Fruit fly (Drosophila melanogaster) whole organism, embryonic: ENCODE measurements around the gene Nab2.
A peak's percentile ranks its signal among the peaks of the same experiment; 100 is the strongest.

ENCODE experiments used
- Awh ChIP-seq: fragments of 200-800 bp; sonication (Bioruptor generic); IDR thresholded peaks from 2 replicates; pipeline ENCODE4, ENCODE4 v1.3.6; 2022; ENCODE audit warnings: missing biosample characterization, missing genetic modification characterization
- BEAF-32 ChIP-seq: fragments of 200-800 bp; sonication (Bioruptor generic); optimal IDR thresholded peaks from 3 replicates; lab custom pipeline; 2017; ENCODE audit warnings: missing biosample characterization, missing genetic modification characterization, mild to moderate bottlenecking, moderate library complexity, missing genetic modification reagents
- BtbVII ChIP-seq: fragments of 200-800 bp; sonication (Bioruptor generic); optimal IDR thresholded peaks from 3 replicates; lab custom pipeline; 2017; ENCODE audit warnings: missing biosample characterization, mild to moderate bottlenecking, missing genetic modification characterization
- CG10431 ChIP-seq: fragments of 200-800 bp; sonication (Bioruptor generic); optimal IDR thresholded peaks from 3 replicates; lab custom pipeline; 2018; ENCODE audit warnings: missing biosample characterization, mild to moderate bottlenecking, missing genetic modification characterization
- CG13424 ChIP-seq: fragments of 200-800 bp; sonication (Bioruptor generic); optimal IDR thresholded peaks from 2 replicates; lab custom pipeline; 2019; ENCODE audit warnings: missing biosample characterization, mild to moderate bottlenecking, missing genetic modification characterization, moderate library complexity
- CG13775 ChIP-seq: fragments of 200-800 bp; sonication (Bioruptor generic); optimal IDR thresholded peaks from 3 replicates; lab custom pipeline; 2017; ENCODE audit warnings: missing biosample characterization, mild to moderate bottlenecking, missing genetic modification characterization
- CG14710 ChIP-seq: fragments of 200-800 bp; sonication (Bioruptor generic); optimal IDR thresholded peaks from 3 replicates; lab custom pipeline; 2019; ENCODE audit warnings: missing biosample characterization, mild to moderate bottlenecking, missing genetic modification characterization, moderate library complexity
- CG15011 ChIP-seq: fragments of 200-800 bp; sonication (Bioruptor generic); optimal IDR thresholded peaks from 3 replicates; lab custom pipeline; 2018; ENCODE audit warnings: missing biosample characterization, mild to moderate bottlenecking, missing genetic modification characterization
- CG1647 ChIP-seq: fragments of 200-800 bp; sonication (Bioruptor generic); optimal IDR thresholded peaks from 3 replicates; lab custom pipeline; 2016; ENCODE audit warnings: missing biosample characterization, missing genetic modification characterization
- CG17359 ChIP-seq: fragments of 200-800 bp; sonication (Bioruptor generic); optimal IDR thresholded peaks from 3 replicates; lab custom pipeline; 2018; ENCODE audit warnings: missing biosample characterization, mild to moderate bottlenecking, missing genetic modification characterization, moderate library complexity
- CG18599 ChIP-seq: fragments of 200-800 bp; sonication (Bioruptor generic); optimal IDR thresholded peaks from 3 replicates; lab custom pipeline; 2017; ENCODE audit warnings: missing biosample characterization, missing genetic modification characterization, mild to moderate bottlenecking, moderate library complexity, missing genetic modification reagents
- CG2116 ChIP-seq: fragments of 200-800 bp; sonication (Bioruptor generic); optimal IDR thresholded peaks from 3 replicates; lab custom pipeline; 2018; ENCODE audit warnings: missing biosample characterization, mild to moderate bottlenecking, missing genetic modification characterization
- CG2199 ChIP-seq: fragments of 200-800 bp; sonication (Bioruptor generic); IDR thresholded peaks from 3 replicates; pipeline ENCODE4 v1.3.6; 2022; ENCODE audit warnings: missing biosample characterization, missing genetic modification characterization
- CG2889 ChIP-seq: fragments of 200-800 bp; sonication (Bioruptor generic); IDR thresholded peaks from 3 replicates; pipeline ENCODE4 v1.3.6; 2022; ENCODE audit warnings: missing biosample characterization, missing genetic modification characterization
- CG31441 ChIP-seq: fragments of 200-800 bp; sonication (Bioruptor generic); IDR thresholded peaks from 2 replicates; pipeline ENCODE4 v1.3.6; 2022; ENCODE audit warnings: missing biosample characterization, missing genetic modification characterization
- CG32772 ChIP-seq: fragments of 200-800 bp; sonication (Bioruptor generic); IDR thresholded peaks from 2 replicates; pipeline ENCODE4 v1.3.6; 2022; ENCODE audit warnings: missing biosample characterization, missing genetic modification characterization
- CG4730 ChIP-seq: fragments of 200-800 bp; sonication (Bioruptor generic); IDR thresholded peaks from 2 replicates; pipeline ENCODE4 v1.3.6; 2022; ENCODE audit warnings: missing biosample characterization, missing genetic modification characterization
- CG5245 ChIP-seq: fragments of 200-800 bp; sonication (Bioruptor generic); optimal IDR thresholded peaks from 3 replicates; lab custom pipeline; 2016; ENCODE audit warnings: missing biosample characterization, missing genetic modification characterization
- CG6175 ChIP-seq: fragments of 200-800 bp; sonication (Bioruptor generic); IDR thresholded peaks from 3 replicates; pipeline ENCODE4 v1.3.6; 2022; ENCODE audit warnings: missing biosample characterization, missing genetic modification characterization
- Dfd ChIP-seq, 2 experiments: fragments of >200 bp; optimal IDR thresholded peaks; 2 replicates each; lab custom pipeline; 2017; ENCODE audit warnings: missing biosample characterization in 2 of 2, missing genetic modification characterization in 2 of 2
- HLHmδ ChIP-seq: fragments of 200-800 bp; sonication (Bioruptor generic); optimal IDR thresholded peaks from 2 replicates; lab custom pipeline; 2018; ENCODE audit warnings: missing biosample characterization, mild to moderate bottlenecking, missing genetic modification characterization, moderate library complexity
- HmgD ChIP-seq: fragments of 200-800 bp; sonication (Bioruptor generic); optimal IDR thresholded peaks from 3 replicates; lab custom pipeline; 2016; ENCODE audit warnings: missing biosample characterization, missing genetic modification characterization
- Hr78 ChIP-seq, 2 experiments: fragments of 200-800 bp in 1 of 2; fragments of >200 bp in 1 of 2; sonication (Bioruptor generic) in 1 of 2; optimal IDR thresholded peaks; 2 replicates each; lab custom pipeline; 2017 to 2019; ENCODE audit warnings: missing biosample characterization in 2 of 2, missing genetic modification characterization in 2 of 2, mild to moderate bottlenecking in 1 of 2, moderate library complexity in 1 of 2
- Kr ChIP-seq: fragments of 200-800 bp; sonication (Bioruptor generic); optimal IDR thresholded peaks from 2 replicates; lab custom pipeline; 2017; ENCODE audit warnings: missing biosample characterization, mild to moderate bottlenecking, missing genetic modification characterization
- Med ChIP-seq: fragments of 200-800 bp; sonication (Bioruptor generic); peaks from one replicate; lab custom pipeline; 2016; ENCODE audit warnings: missing biosample characterization, missing genetic modification characterization, mild to moderate bottlenecking, inconsistent platforms, moderate library complexity
- NfI ChIP-seq: fragments of 200-800 bp; sonication (Bioruptor generic); optimal IDR thresholded peaks from 3 replicates; lab custom pipeline; 2018; ENCODE audit warnings: missing biosample characterization, mild to moderate bottlenecking, missing genetic modification characterization, moderate library complexity
- Oli ChIP-seq: fragments of 200-800 bp; sonication (Bioruptor generic); optimal IDR thresholded peaks from 2 replicates; lab custom pipeline; 2018; ENCODE audit warnings: missing biosample characterization, mild to moderate bottlenecking, missing genetic modification characterization, moderate library complexity
- Rfx ChIP-seq: fragments of 200-800 bp; sonication (Bioruptor generic); IDR thresholded peaks from 2 replicates; pipeline ENCODE4 v1.3.6; 2022; ENCODE audit warnings: missing biosample characterization, missing genetic modification characterization
- Sin3A ChIP-seq: fragments of >200 bp; optimal IDR thresholded peaks from 2 replicates; lab custom pipeline; 2018
- Six4 ChIP-seq: fragments of 200-800 bp; sonication (Bioruptor generic); optimal IDR thresholded peaks from 2 replicates; lab custom pipeline; 2016; ENCODE audit warnings: missing biosample characterization, missing genetic modification characterization
- Sox102F ChIP-seq: fragments of 200-800 bp; sonication (Bioruptor generic); optimal IDR thresholded peaks from 2 replicates; lab custom pipeline; 2018; ENCODE audit warnings: missing biosample characterization, mild to moderate bottlenecking, missing genetic modification characterization, moderate library complexity
- Stat92E ChIP-seq, 3 experiments: fragments of >200 bp in 2 of 3; fragments of 200-800 bp in 1 of 3; sonication (Bioruptor generic) in 1 of 3; optimal IDR thresholded peaks; 2 replicates each; lab custom pipeline; 2017 to 2019; ENCODE audit warnings: missing biosample characterization in 3 of 3, missing genetic modification characterization in 3 of 3, mild to moderate bottlenecking in 1 of 3, moderate library complexity in 1 of 3
- Tbp ChIP-seq: fragments of >200 bp; optimal IDR thresholded peaks from 2 replicates; lab custom pipeline; 2018; ENCODE audit warnings: missing biosample characterization, missing genetic modification characterization
- YL-1 ChIP-seq: fragments of 200-800 bp; sonication (Bioruptor generic); optimal IDR thresholded peaks from 3 replicates; lab custom pipeline; 2017; ENCODE audit warnings: missing biosample characterization, mild to moderate bottlenecking, missing genetic modification characterization
- bbx ChIP-seq: fragments of 200-800 bp; sonication (Bioruptor generic); IDR thresholded peaks from 2 replicates; pipeline ENCODE4 v1.3.6; 2022; ENCODE audit warnings: missing biosample characterization, missing genetic modification characterization; ENCODE audit not compliant: partially characterized antibody
- bigmax ChIP-seq: fragments of 200-800 bp; sonication (Bioruptor generic); optimal IDR thresholded peaks from 2 replicates; lab custom pipeline; 2018; ENCODE audit warnings: missing biosample characterization, mild to moderate bottlenecking, missing genetic modification characterization
- chm ChIP-seq: fragments of 200-800 bp; sonication (Bioruptor generic); IDR thresholded peaks from 2 replicates; pipeline ENCODE4 v1.3.6; 2022; ENCODE audit warnings: missing biosample characterization, missing genetic modification characterization
- crc ChIP-seq: fragments of 200-800 bp; sonication (Bioruptor generic); optimal IDR thresholded peaks from 2 replicates; lab custom pipeline; 2016; ENCODE audit warnings: missing biosample characterization, missing genetic modification characterization
- emc ChIP-seq: fragments of 200-800 bp; sonication (Bioruptor generic); optimal IDR thresholded peaks from 2 replicates; lab custom pipeline; 2016; ENCODE audit warnings: missing biosample characterization, missing genetic modification characterization
- exex ChIP-seq: fragments of 200-800 bp; sonication (Bioruptor generic); optimal IDR thresholded peaks from 4 replicates; lab custom pipeline; 2018; ENCODE audit warnings: missing biosample characterization, mild to moderate bottlenecking, missing genetic modification characterization, moderate library complexity
- gro ChIP-seq: fragments of 200-800 bp; sonication (Bioruptor generic); optimal IDR thresholded peaks from 2 replicates; lab custom pipeline; 2016; ENCODE audit warnings: missing biosample characterization, missing genetic modification characterization
- gsb ChIP-seq: fragments of 200-800 bp; sonication (Bioruptor generic); IDR thresholded peaks from 2 replicates; pipeline ENCODE4 v1.3.6; 2022; ENCODE audit warnings: missing biosample characterization, missing genetic modification characterization
- lab ChIP-seq: fragments of 200-800 bp; sonication (Bioruptor generic); optimal IDR thresholded peaks from 3 replicates; lab custom pipeline; 2017; ENCODE audit warnings: missing biosample characterization, missing genetic modification characterization, mild to moderate bottlenecking, moderate library complexity, missing genetic modification reagents
- lmd ChIP-seq: fragments of 200-800 bp; sonication (Bioruptor generic); IDR thresholded peaks from 2 replicates; pipeline ENCODE4 v1.3.6; 2022; ENCODE audit warnings: missing biosample characterization, missing genetic modification characterization
- odd ChIP-seq: fragments of 200-800 bp; sonication (Bioruptor generic); optimal IDR thresholded peaks from 2 replicates; lab custom pipeline; 2017; ENCODE audit warnings: missing biosample characterization, mild to moderate bottlenecking, missing genetic modification characterization
- sens ChIP-seq: fragments of 200-800 bp; sonication (Bioruptor generic); peaks from one replicate; lab custom pipeline; 2016; ENCODE audit warnings: missing biosample characterization, missing genetic modification characterization
- so ChIP-seq: fragments of 200-800 bp; sonication (Bioruptor generic); IDR thresholded peaks from 3 replicates; pipeline ENCODE4 v1.3.6; 2022; ENCODE audit warnings: missing biosample characterization, missing genetic modification characterization
- tll ChIP-seq, 2 experiments: fragments of 200-800 bp in 1 of 2; fragments of >200 bp in 1 of 2; sonication (Bioruptor generic) in 1 of 2; optimal IDR thresholded peaks; 2 replicates each; lab custom pipeline; 2017 to 2019; ENCODE audit warnings: missing biosample characterization in 2 of 2, missing genetic modification characterization in 2 of 2, mild to moderate bottlenecking in 1 of 2, moderate library complexity in 1 of 2
- wek ChIP-seq: fragments of 200-800 bp; sonication (Bioruptor generic); optimal IDR thresholded peaks from 3 replicates; lab custom pipeline; 2018; ENCODE audit warnings: missing biosample characterization, mild to moderate bottlenecking, missing genetic modification characterization, moderate library complexity
- zen2 ChIP-seq: fragments of 200-800 bp; sonication (Bioruptor generic); IDR thresholded peaks from 3 replicates; pipeline ENCODE4 v1.3.6; 2022; ENCODE audit warnings: missing biosample characterization, missing genetic modification characterization; ENCODE audit not compliant: partially characterized antibody

Nab2 gene

DNA sequence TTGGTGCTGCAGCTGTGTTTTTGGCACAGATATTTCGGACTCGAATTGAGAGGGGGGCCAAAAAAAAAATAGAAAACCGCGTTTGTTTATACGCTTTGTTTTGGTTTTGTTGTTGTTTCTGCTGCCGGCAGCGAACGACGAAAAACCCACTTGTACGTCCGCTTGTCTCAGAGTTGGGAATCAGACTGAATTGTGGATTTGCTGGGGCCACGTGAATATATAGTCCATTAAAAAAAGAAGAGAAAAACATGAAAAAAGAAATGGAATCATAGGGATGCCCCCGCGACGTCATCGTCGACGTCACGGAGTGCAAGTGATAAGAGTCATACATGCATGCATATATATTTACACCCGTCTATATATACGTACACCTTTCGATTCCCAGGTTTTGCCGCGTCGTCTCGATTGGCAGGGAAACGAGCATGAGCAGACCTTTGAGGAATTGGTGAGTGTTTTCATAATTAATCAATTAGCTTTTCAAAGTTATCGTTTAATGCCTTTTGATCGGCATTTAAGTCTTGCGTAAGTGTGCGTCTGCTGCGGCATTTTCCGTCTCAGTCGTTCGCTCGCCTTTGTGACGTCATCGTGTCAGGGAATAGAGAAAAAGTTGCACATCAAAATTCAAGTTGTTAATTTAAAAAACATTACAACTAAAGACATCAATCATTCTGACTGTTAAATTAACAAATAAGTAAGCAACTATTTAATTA is 1.6 kb upstream of the Nab2 start (continued):
- TF ChIP-seq CG4730, result no peak
- TF ChIP-seq CG1647 (GFP tag; lab: Kevin White, UChicago), result no peak
- no peak for TF ChIP-seq CG6175 (GFP tag; lab: Robert Waterston, UW)
- TF ChIP-seq sens (GFP tag; lab: Kevin White, UChicago), result peak; percentile 21
- no peak for TF ChIP-seq YL-1 (GFP tag; lab: Kevin White, UChicago)
- no peak for TF ChIP-seq Oli (tag; lab: Kevin White, UChicago)
- no peak for TF ChIP-seq CG2116 (GFP tag; lab: Kevin White, UChicago)
- TF ChIP-seq lab (GFP tag; lab: Kevin White, UChicago), result no peak
- no peak for TF ChIP-seq BEAF-32 (GFP tag; lab: Kevin White, UChicago)
- no peak for TF ChIP-seq crc (GFP tag; lab: Kevin White, UChicago)
- no peak for TF ChIP-seq Rfx (GFP tag; lab: Robert Waterston, UW)
- no peak for TF ChIP-seq Sin3A
- TF ChIP-seq CG15011, result no peak
- TF ChIP-seq Dfd (GFP tag; optimal IDR thresholded peaks at IDR 0.05; lab: Kevin White, UChicago), result no peak
- TF ChIP-seq wek (GFP tag; lab: Kevin White, UChicago), result no peak
- no peak; the same call in 1 of the 2 replicates for TF ChIP-seq Awh (GFP tag; lab: Robert Waterston, UW)
- TF ChIP-seq BtbVII (GFP tag; lab: Kevin White, UChicago), result peak; percentile 67
- TF ChIP-seq Hr78 (GFP tag; optimal IDR thresholded peaks at IDR 0.05; lab: Kevin White, UChicago), result no peak
- TF ChIP-seq bigmax (GFP tag; lab: Kevin White, UChicago), result no peak
- no peak for TF ChIP-seq CG31441 (GFP tag; lab: Robert Waterston, UW)
- no peak for TF ChIP-seq lmd (GFP tag; lab: Robert Waterston, UW)
- TF ChIP-seq CG10431 (GFP tag; lab: Kevin White, UChicago), result no peak
- no peak for TF ChIP-seq HmgD (GFP tag; lab: Kevin White, UChicago)
- peak; percentile 18 for TF ChIP-seq gro (GFP tag; lab: Kevin White, UChicago)
- no peak for TF ChIP-seq HLHmδ (GFP tag; lab: Kevin White, UChicago)
- TF ChIP-seq CG2889 (GFP tag; lab: Robert Waterston, UW), result no peak
- TF ChIP-seq CG14710, result no peak
- no peak for TF ChIP-seq odd
- TF ChIP-seq CG13775 (GFP tag; lab: Kevin White, UChicago), result no peak
- TF ChIP-seq CG5245 (GFP tag; lab: Kevin White, UChicago), result no peak
- no peak for TF ChIP-seq CG2199 (GFP tag; lab: Robert Waterston, UW)
- TF ChIP-seq CG13424 (tag; lab: Kevin White, UChicago), result no peak
- TF ChIP-seq emc (GFP tag; lab: Kevin White, UChicago), result no peak
- no peak for TF ChIP-seq Stat92E (GFP tag; optimal IDR thresholded peaks at IDR 0.05; lab: Kevin White, UChicago)
- TF ChIP-seq chm (GFP tag; lab: Robert Waterston, UW), result 0 out of 2 replicates have a peak, but pooled peaks have one; percentile 8
- peak; percentile 71 for TF ChIP-seq exex (tag; lab: Kevin White, UChicago)
- TF ChIP-seq Tbp (GFP tag; lab: Kevin White, UChicago), result no peak
- TF ChIP-seq Kr (GFP tag; lab: Kevin White, UChicago), result no peak
- TF ChIP-seq gsb (GFP tag; lab: Robert Waterston, UW), result no peak
- no peak for TF ChIP-seq Sox102F (GFP tag; lab: Kevin White, UChicago)
- TF ChIP-seq tll (GFP tag; optimal IDR thresholded peaks at IDR 0.05; lab: Kevin White, UChicago), result no peak
- no peak for TF ChIP-seq so (GFP tag; lab: Robert Waterston, UW)
- peak; percentile 38; the same call in 1 of the 2 replicates for TF ChIP-seq CG32772 (GFP tag; lab: Robert Waterston, UW)
- no peak for TF ChIP-seq NfI (GFP tag; lab: Kevin White, UChicago)
- no peak for TF ChIP-seq Six4 (GFP tag; lab: Kevin White, UChicago)
- TF ChIP-seq CG18599 (GFP tag; lab: Kevin White, UChicago), result no peak
- TF ChIP-seq bbx (GFP tag; lab: Robert Waterston, UW), result peak; percentile 25; the same call in 1 of the 2 replicates
- peak; percentile 35 for TF ChIP-seq Med (GFP tag; lab: Kevin White, UChicago)
- no peak for TF ChIP-seq CG17359
- TF ChIP-seq zen2 (GFP tag; lab: Robert Waterston, UW), result no peak
